Worm (Caenorhabditis elegans) whole organism, L4/young adult: ENCODE measurements around the gene K09C4.5.

ENCODE experiments used
- W03F9.2 ChIP-seq: fragments of 150-350 bp; optimal IDR thresholded peaks from 2 replicates; lab custom pipeline; 2014; ENCODE audit warnings: missing biosample characterization, missing genetic modification characterization
- dao-5 ChIP-seq: sonication (generic microtip); optimal IDR thresholded peaks from 2 replicates; lab custom pipeline; 2016; ENCODE audit warnings: missing genotype, missing genetic modification characterization, moderate library complexity, missing compliant biosample characterization
- him-1 ChIP-seq: sonication (generic microtip); optimal IDR thresholded peaks from 2 replicates; lab custom pipeline; 2016; ENCODE audit warnings: missing genotype, missing genetic modification reagents, missing genetic modification characterization, missing compliant biosample characterization

ce11 chrX:3282306-3282705, at the start of gene K09C4.5:
- TF ChIP-seq W03F9.2: no peak
- no peak for TF ChIP-seq him-1 (tag; lab: Kevin White, UChicago)
- TF ChIP-seq dao-5: no peak
